Worm (Caenorhabditis elegans) whole organism, mixed stage, embryonic: Measurements from ENCODE around the gene str-30.

Source experiments
- M03D4.4 ChIP-seq: sonication (generic microtip); optimal IDR thresholded peaks from 2 replicates; lab custom pipeline; 2017; ENCODE audit warnings: mild to moderate bottlenecking, missing genetic modification characterization, missing compliant biosample characterization
- ceh-83 ChIP-seq: fragments of 200-800 bp; sonication (Bioruptor generic); optimal IDR thresholded peaks from 2 replicates; lab custom pipeline; 2018; ENCODE audit warnings: mild to moderate bottlenecking, missing genetic modification characterization, missing compliant biosample characterization
- ces-1 ChIP-seq: fragments of 150-350 bp; optimal IDR thresholded peaks from 2 replicates; lab custom pipeline; 2014; ENCODE audit warnings: missing biosample characterization, missing genetic modification reagents, missing genetic modification characterization
- drap-1 ChIP-seq: fragments of 200-800 bp; sonication (Bioruptor generic); optimal IDR thresholded peaks from 3 replicates; lab custom pipeline; 2018; ENCODE audit warnings: mild to moderate bottlenecking, missing genetic modification characterization, missing compliant biosample characterization
- elt-1 ChIP-seq: sonication (generic microtip); optimal IDR thresholded peaks from 2 replicates; lab custom pipeline; 2017; ENCODE audit warnings: missing genetic modification characterization, mild to moderate bottlenecking, missing compliant biosample characterization, antibody characterized with exemption, moderate library complexity, borderline replicate concordance; ENCODE audit not compliant: insufficient read depth
- ham-2 ChIP-seq: fragments of 200-800 bp; sonication (Bioruptor generic); optimal IDR thresholded peaks from 2 replicates; lab custom pipeline; 2018; ENCODE audit warnings: mild to moderate bottlenecking, missing genetic modification characterization, missing compliant biosample characterization
- lsy-2 ChIP-seq: fragments of 150-350 bp; optimal IDR thresholded peaks from 2 replicates; lab custom pipeline; 2014; ENCODE audit warnings: missing biosample characterization, missing genetic modification characterization
- mab-5 ChIP-seq: fragments of 150-350 bp; optimal IDR thresholded peaks from 2 replicates; lab custom pipeline; 2014; ENCODE audit warnings: missing biosample characterization, missing genetic modification characterization
- nhr-76 ChIP-seq: sonication (generic microtip); optimal IDR thresholded peaks from 2 replicates; lab custom pipeline; 2017; ENCODE audit warnings: missing biosample characterization, missing genetic modification characterization
- pha-4 ChIP-seq: fragments of 150-350 bp; optimal IDR thresholded peaks from 2 replicates; lab custom pipeline; 2018; ENCODE audit warnings: missing biosample characterization, missing genetic modification reagents, missing genetic modification characterization
- snpc-4 ChIP-seq: fragments of 150-350 bp; optimal IDR thresholded peaks from 2 replicates; lab custom pipeline; 2014; ENCODE audit warnings: missing biosample characterization, missing genetic modification characterization
- unc-62 ChIP-seq: fragments of 150-350 bp; optimal IDR thresholded peaks from 2 replicates; lab custom pipeline; 2014; ENCODE audit warnings: missing biosample characterization, missing genetic modification reagents, missing genetic modification characterization
- ztf-11 ChIP-seq: fragments of 150-350 bp; optimal IDR thresholded peaks from 2 replicates; lab custom pipeline; 2014; ENCODE audit warnings: missing biosample characterization, missing genetic modification characterization

DNA sequence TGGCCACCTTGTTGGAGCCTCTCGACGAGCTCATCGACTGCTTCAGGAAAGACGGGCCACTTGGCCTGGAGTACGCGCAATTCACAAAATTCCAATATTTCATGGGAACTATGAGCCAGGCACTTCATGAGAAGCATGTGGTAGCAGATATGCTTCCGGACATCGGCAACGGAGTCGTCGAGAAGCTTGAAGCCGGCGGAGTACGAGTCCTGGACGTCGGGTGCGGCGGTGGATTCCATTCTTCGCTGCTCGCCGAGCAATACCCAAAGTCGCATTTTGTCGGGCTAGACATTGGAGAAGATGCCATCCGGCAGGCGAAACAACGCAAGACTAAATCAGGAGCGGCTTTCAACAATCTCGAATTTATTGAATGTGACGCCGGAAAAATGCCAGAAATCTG is 48.7 kb downstream of the str-30 start:
- no peak for TF ChIP-seq ces-1 (GFP tag; lab: Kevin White, UChicago)
- no peak for TF ChIP-seq lsy-2 (tag; lab: Kevin White, UChicago)
- no peak for TF ChIP-seq drap-1 (GFP tag; lab: Kevin White, UChicago)
- no peak for TF ChIP-seq ceh-83
- no peak for TF ChIP-seq ztf-11 (tag; lab: Kevin White, UChicago)
- no peak for TF ChIP-seq unc-62 (GFP tag; lab: Kevin White, UChicago)
- TF ChIP-seq snpc-4 = no peak
- no peak for TF ChIP-seq mab-5 (tag; lab: Kevin White, UChicago)
- no peak for TF ChIP-seq pha-4 (tag; lab: Kevin White, UChicago)
- no peak for TF ChIP-seq ham-2
- TF ChIP-seq nhr-76 (tag; lab: Kevin White, UChicago) = no peak
- TF ChIP-seq elt-1 (tag; lab: Kevin White, UChicago) = no peak
- TF ChIP-seq M03D4.4 = no peak
